Fruit fly (Drosophila melanogaster): ENCODE measurements around the gene Fancd2.

DNA sequence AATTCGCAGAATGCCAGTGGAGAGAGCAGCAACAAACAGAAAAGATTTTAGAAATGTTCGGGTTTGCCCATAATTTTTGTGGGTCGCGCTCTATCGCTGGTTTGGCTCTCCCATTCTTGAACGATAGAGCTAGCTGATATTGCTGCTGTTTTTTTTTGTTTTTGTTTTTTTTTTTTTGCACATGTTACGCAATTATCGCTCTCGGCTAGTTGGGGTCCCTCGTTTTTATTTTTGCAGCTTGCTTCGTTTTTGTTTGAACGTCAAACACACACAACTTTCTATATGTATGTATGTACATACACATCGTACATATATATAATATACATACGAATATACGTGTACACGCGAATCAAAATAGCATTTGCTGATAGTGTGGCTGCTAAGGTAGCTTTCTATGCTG lies 25.6 kb downstream of the Fancd2 start:
- no peak for TF ChIP-seq insv (optimal IDR thresholded peaks at IDR 0.05)
- no peak for TF ChIP-seq Sin3A (optimal IDR thresholded peaks at IDR 0.05)
- TF ChIP-seq h (optimal IDR thresholded peaks at IDR 0.05): no peak
